Worm (Caenorhabditis elegans): Measurements from ENCODE around the gene ncs-5.

ncs-5 gene

ce11 chrV:18819643-18820042 is at the start of gene ncs-5:
TSS of gene ncs-5 (plus strand) at chrV:18819766.
- TF ChIP-seq unc-62 (GFP tag; optimal IDR thresholded peaks at IDR 0.05) = no peak

DNA sequence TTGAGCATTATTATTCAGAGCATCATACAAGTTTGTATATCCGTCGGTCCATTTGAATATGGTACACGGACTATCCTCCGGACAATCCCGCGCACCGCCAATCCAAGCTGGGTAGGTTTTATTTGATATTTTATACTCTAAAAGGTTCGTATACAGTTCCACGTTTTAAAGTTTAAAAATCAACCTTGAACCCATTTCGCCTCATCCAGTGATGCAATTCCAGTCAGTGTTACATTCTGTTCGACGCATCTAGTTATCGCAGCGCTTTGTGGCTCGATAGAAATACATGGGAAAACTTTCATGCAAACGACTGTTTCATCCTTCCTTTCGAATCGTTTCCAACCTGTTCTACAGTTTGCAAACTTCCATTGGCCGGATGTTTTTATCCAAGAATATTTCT is 49.7 kb upstream of the ncs-5 start:
- no peak for TF ChIP-seq unc-62 (GFP tag; optimal IDR thresholded peaks at IDR 0.05)

- TF ChIP-seq unc-62 (GFP tag; optimal IDR thresholded peaks at IDR 0.05) = no peak
These were observed 48.9 kb upstream of the ncs-5 start, which contains the start of gene clec-255 for ce11 chrV:18770623-18771022. TSS of gene clec-255 (minus strand) at chrV:18770723.

- no peak for TF ChIP-seq unc-62 (GFP tag; optimal IDR thresholded peaks at IDR 0.05)
These were observed 48.2 kb upstream of the ncs-5 start, which contains the start of gene clec-256 for ce11 chrV:18771390-18771789. TSS of gene clec-256 (plus strand) at chrV:18771690.

DNA sequence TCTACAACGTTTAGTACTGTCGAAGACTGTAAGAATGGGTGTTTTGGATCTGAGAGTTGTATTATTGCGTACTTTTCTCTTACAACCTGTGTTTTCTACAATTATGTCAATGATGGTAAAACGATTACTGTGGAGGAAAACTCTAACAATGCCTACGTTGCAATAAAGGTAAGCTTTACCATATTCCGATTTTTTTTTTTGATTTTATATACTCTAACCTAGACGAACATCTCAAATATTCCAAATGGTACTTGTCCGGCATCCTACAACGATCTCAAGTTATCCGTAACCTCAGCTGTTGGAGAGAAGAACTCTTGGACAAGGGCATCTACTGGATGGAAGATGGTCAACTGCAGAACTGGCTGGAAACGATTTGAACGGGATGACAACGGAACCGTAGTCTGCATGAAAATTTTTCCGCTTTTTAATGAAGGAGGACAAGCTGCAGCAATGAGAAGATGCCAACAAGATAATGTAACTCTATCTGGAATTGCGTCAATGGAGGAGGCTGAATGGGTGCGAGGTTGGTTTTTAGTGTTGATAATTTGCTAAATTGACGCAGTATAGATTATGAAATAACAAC is 47.7 kb upstream of the ncs-5 start:
- no peak for TF ChIP-seq unc-62 (GFP tag; optimal IDR thresholded peaks at IDR 0.05)

DNA sequence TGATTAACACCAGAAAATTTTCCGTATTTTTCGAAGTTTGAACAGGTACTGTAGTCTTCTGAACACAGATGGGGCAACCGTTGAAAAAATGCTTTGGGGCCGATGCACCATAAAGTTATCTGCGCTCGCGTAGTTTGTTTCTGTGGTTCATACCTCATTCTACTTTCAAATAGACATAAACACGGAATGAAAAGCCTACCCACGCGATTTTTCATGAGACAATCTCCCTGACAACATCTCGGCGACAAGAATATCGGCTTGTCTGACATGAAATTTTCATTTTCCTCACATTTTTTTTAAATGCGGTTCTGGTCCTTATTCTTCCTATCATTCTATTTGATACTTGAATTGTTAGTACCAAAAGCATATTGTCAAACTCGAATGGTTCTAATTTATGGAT is 46.8 kb upstream of the ncs-5 start, which contains the start of gene clec-257:
Gene clec-257 (plus strand): TSS at position 301 of the 400 bp plus-strand sequence.
- no peak for TF ChIP-seq unc-62 (GFP tag; optimal IDR thresholded peaks at IDR 0.05)

ce11 chrV:18776245-18776737 is 43.3 kb upstream of the ncs-5 start, which contains the start of gene Y17D7B.4:
TSS of gene Y17D7B.4 (minus strand) at chrV:18776687.
- TF ChIP-seq unc-62 (GFP tag; optimal IDR thresholded peaks at IDR 0.05) = no peak

- TF ChIP-seq unc-62 (GFP tag; optimal IDR thresholded peaks at IDR 0.05) = no peak
These were observed 39.0 kb upstream of the ncs-5 start for ce11 chrV:18780605-18781004.

ce11 chrV:18782747-18783146 is 36.8 kb upstream of the ncs-5 start:
- TF ChIP-seq unc-62 (GFP tag; optimal IDR thresholded peaks at IDR 0.05) = no peak

DNA sequence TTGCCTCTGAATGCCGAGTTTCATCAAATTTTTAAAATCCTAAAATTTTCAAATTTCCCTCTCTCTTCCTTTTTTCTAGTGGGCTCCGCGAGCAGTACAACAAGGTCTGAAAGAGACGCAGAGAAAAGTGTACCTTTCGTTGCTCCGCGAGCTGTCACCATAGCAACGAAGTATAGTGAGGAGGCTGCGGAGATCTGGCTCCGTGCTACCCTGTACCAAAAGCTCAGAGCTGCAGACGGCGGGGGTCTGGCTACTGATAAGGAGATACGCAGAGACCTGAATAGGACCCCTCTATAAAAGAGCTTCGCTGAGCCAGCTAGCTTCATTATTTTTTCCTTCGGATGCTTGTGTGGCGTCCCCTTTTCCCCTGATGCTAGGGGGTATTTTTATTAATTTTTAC is 36.1 kb upstream of the ncs-5 start, which contains the start of gene Y17D7B.10:
Gene Y17D7B.10 (plus strand): TSS at position 243 of the 400 bp plus-strand sequence.
- TF ChIP-seq unc-62 (GFP tag; optimal IDR thresholded peaks at IDR 0.05) = no peak

- TF ChIP-seq unc-62 (GFP tag; optimal IDR thresholded peaks at IDR 0.05) = no peak
These were observed 32.9 kb upstream of the ncs-5 start, which contains the start of gene Y17D7B.3 for ce11 chrV:18786694-18787093. TSS of gene Y17D7B.3 (minus strand) at chrV:18786794.

DNA sequence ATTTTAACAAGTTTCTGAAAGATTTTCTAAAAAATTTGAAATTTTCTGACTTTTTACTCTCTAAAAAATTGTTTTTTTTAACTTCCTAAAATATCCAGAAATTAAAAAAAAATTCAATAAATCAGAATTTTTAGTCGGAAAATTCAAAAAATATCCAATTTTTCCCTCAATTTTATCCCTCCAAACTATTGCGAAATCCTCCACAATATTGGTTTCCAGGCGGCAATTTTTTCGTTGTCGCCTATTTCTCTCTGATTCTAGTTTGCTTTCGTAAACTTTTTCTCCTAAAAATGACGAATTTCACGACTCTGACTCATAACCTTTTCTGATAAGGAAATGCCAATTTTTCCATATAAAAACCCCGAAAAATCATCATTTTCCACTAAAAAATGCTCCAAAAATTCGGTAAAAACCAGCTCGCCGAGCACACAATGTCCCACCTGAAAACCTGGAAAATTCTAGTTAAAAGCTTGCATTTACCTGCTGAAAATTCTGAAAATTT is 32.1 kb upstream of the ncs-5 start, which contains the start of gene Y17D7B.2:
Gene Y17D7B.2 (plus strand): TSS at position 323 of the 502 bp plus-strand sequence.
- no peak for TF ChIP-seq unc-62 (GFP tag; optimal IDR thresholded peaks at IDR 0.05)

DNA sequence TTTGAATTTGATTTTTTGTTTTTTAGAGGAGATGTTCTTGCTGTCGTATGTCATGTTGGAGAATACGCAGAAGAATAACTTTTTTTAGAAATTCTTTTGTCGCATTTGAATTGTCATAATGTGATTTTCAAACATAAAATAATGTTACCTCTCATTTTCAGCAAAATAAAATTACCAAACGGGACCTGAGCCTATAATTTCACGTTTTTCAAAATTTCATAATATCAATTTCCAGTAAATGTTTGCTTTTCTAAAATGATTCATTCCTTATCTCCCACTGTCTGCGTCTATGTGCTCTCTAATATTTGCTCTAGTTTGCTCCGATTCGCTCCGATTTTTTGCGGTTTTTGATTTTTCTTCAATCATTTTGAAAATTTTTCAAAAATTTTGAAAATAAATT is 28.9 kb upstream of the ncs-5 start, which contains the start of gene nhr-231:
Gene nhr-231 (plus strand): TSS at position 301 of the 400 bp plus-strand sequence.
- TF ChIP-seq unc-62 (GFP tag; optimal IDR thresholded peaks at IDR 0.05) = no peak

DNA sequence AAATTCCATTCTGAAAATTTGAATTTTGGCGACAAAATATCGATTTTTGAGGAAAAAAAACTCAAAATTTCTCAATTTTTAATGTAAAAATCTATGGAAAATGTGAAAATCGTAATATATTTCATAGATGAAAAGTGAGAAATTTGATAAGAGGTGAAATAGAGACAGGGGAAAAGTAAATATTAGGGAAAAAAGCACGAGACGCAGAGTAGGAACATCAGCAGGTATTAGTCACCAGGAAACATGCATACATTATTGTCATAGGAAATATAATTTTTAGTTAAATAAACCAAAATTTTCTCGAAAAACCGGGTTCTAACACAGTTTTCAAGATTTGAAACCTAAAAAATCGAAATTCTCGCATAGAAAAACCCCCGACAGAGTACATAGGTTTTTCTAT is 18.8 kb upstream of the ncs-5 start, which contains the start of gene nhr-170:
Gene nhr-170 (minus strand): TSS at position 16 of the 400 bp plus-strand sequence.
- TF ChIP-seq unc-62 (GFP tag; optimal IDR thresholded peaks at IDR 0.05) = no peak

DNA sequence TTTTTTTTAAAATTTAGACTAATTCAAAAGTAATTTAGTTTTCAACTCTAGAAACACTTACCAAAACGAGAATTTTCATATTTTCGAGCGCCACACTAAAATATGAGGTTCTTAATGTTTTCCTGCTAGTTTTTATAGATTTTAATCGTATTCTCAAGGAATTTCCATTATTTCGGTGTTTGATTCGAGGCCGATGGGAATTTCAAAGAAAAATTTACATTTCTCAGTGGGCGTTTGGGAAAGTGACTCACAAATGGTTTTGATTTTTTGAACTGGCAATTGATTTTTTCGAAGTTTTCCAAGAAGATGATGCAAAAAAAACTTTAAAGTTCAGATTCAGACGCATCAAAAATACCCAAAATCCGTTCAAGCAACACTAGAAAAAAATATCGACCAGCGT is 17.5 kb upstream of the ncs-5 start, which contains the start of gene C54E10.11:
Gene C54E10.11 (minus strand): TSS at position 101 of the 400 bp plus-strand sequence.
- TF ChIP-seq unc-62 (GFP tag; optimal IDR thresholded peaks at IDR 0.05) = no peak

ce11 chrV:18803260-18803659 is 16.3 kb upstream of the ncs-5 start, which contains the start of gene C54E10.10:
TSS of gene C54E10.10 (minus strand) at chrV:18803360.
- TF ChIP-seq unc-62 (GFP tag; optimal IDR thresholded peaks at IDR 0.05) = no peak

ce11 chrV:18806409-18806808 is 13.2 kb upstream of the ncs-5 start, which contains the start of gene sri-10:
TSS of gene sri-10 (minus strand) at chrV:18806509.
- TF ChIP-seq unc-62 (GFP tag; optimal IDR thresholded peaks at IDR 0.05) = no peak
